Worm (Caenorhabditis elegans) whole organism, L3 larva: ENCODE results near the gene C42C1.19.
A peak's percentile ranks its signal among the peaks of the same experiment; 100 is the strongest.

Source experiments
- R02D3.7 ChIP-seq: fragments of 150-350 bp; optimal IDR thresholded peaks from 2 replicates; lab custom pipeline; 2014; ENCODE audit warnings: missing biosample characterization, missing genetic modification characterization
- ZK546.5 ChIP-seq: sonication (generic microtip); optimal IDR thresholded peaks from 2 replicates; lab custom pipeline; 2017; ENCODE audit warnings: missing biosample characterization, missing genetic modification characterization
- aly-2 ChIP-seq: fragments of 150-350 bp; optimal IDR thresholded peaks from 2 replicates; lab custom pipeline; 2014; ENCODE audit warnings: missing biosample characterization, missing genetic modification characterization
- ama-1 ChIP-seq: fragments of 150-350 bp; optimal IDR thresholded peaks from 2 replicates; lab custom pipeline; 2018
- ceh-16 ChIP-seq: sonication (generic microtip); optimal IDR thresholded peaks from 2 replicates; lab custom pipeline; 2017; ENCODE audit warnings: missing biosample characterization, missing genetic modification characterization
- ceh-28 ChIP-seq: fragments of 150-350 bp; optimal IDR thresholded peaks from 2 replicates; lab custom pipeline; 2014; ENCODE audit warnings: missing biosample characterization, missing genetic modification reagents, missing genetic modification characterization
- ceh-82 ChIP-seq: fragments of 150-350 bp; optimal IDR thresholded peaks from 2 replicates; lab custom pipeline; 2014; ENCODE audit warnings: missing biosample characterization, missing genetic modification characterization
- daf-12 ChIP-seq: fragments of 150-350 bp; optimal IDR thresholded peaks from 2 replicates; lab custom pipeline; 2014; ENCODE audit warnings: missing biosample characterization, missing genetic modification reagents, missing genetic modification characterization
- egl-27 ChIP-seq: sonication (generic microtip); optimal IDR thresholded peaks from 4 replicates; lab custom pipeline; 2017; ENCODE audit warnings: missing biosample characterization, missing genetic modification reagents, missing genetic modification characterization
- egl-5 ChIP-seq: fragments of 150-350 bp; optimal IDR thresholded peaks from 2 replicates; lab custom pipeline; 2017; ENCODE audit warnings: missing biosample characterization, missing genetic modification reagents, missing genetic modification characterization, inconsistent platforms
- elt-1 ChIP-seq: fragments of 150-350 bp; optimal IDR thresholded peaks from 2 replicates; lab custom pipeline; 2014; ENCODE audit warnings: missing biosample characterization, missing genetic modification characterization
- elt-2 ChIP-seq: sonication (generic microtip); optimal IDR thresholded peaks from 2 replicates; lab custom pipeline; 2016; ENCODE audit warnings: missing genetic modification reagents, mild to moderate bottlenecking, missing genetic modification characterization, missing compliant biosample characterization
- eor-1 ChIP-seq, 2 experiments: fragments of 150-350 bp; optimal IDR thresholded peaks; 2 replicates each; lab custom pipeline; 2014 to 2018; ENCODE audit warnings: missing biosample characterization in 2 of 2, missing genetic modification characterization in 2 of 2
- fkh-10 ChIP-seq: sonication (generic microtip); optimal IDR thresholded peaks from 2 replicates; lab custom pipeline; 2017; ENCODE audit warnings: missing biosample characterization, missing genetic modification reagents, missing genetic modification characterization
- fkh-2 ChIP-seq: fragments of 150-350 bp; optimal IDR thresholded peaks from 2 replicates; lab custom pipeline; 2014; ENCODE audit warnings: missing biosample characterization, missing genetic modification reagents, missing genetic modification characterization
- fos-1 ChIP-seq: fragments of 150-350 bp; optimal IDR thresholded peaks from 2 replicates; lab custom pipeline; 2014; ENCODE audit warnings: missing biosample characterization, missing genetic modification characterization
- hmg-11 ChIP-seq: sonication (generic microtip); optimal IDR thresholded peaks from 2 replicates; lab custom pipeline; 2016; ENCODE audit warnings: missing genetic modification characterization, missing compliant biosample characterization
- lin-15B ChIP-seq: fragments of 150-350 bp; optimal IDR thresholded peaks from 2 replicates; lab custom pipeline; 2014; ENCODE audit warnings: missing biosample characterization, missing genetic modification characterization
- lin-39 ChIP-seq: fragments of 150-350 bp; optimal IDR thresholded peaks from 2 replicates; lab custom pipeline; 2018; ENCODE audit warnings: missing biosample characterization, missing genetic modification reagents, missing genetic modification characterization
- lsy-12 ChIP-seq: sonication (generic microtip); optimal IDR thresholded peaks from 2 replicates; lab custom pipeline; 2016; ENCODE audit warnings: mild to moderate bottlenecking, missing genetic modification characterization, missing compliant biosample characterization
- mdl-1 ChIP-seq: fragments of 150-350 bp; optimal IDR thresholded peaks from 2 replicates; lab custom pipeline; 2014; ENCODE audit warnings: missing biosample characterization, missing genetic modification characterization
- mml-1 ChIP-seq: fragments of 150-350 bp; sonication (generic microtip); optimal IDR thresholded peaks from 3 replicates; lab custom pipeline; 2014; ENCODE audit warnings: missing biosample characterization, missing genetic modification characterization
- nfya-1 ChIP-seq: sonication (generic microtip); optimal IDR thresholded peaks from 2 replicates; lab custom pipeline; 2017; ENCODE audit warnings: missing genetic modification characterization, mild to moderate bottlenecking, missing compliant biosample characterization, antibody characterized with exemption, moderate library complexity; ENCODE audit not compliant: insufficient read depth
- nhr-12 ChIP-seq: fragments of 150-350 bp; optimal IDR thresholded peaks from 2 replicates; lab custom pipeline; 2014; ENCODE audit warnings: missing biosample characterization, missing genetic modification characterization
- nhr-23 ChIP-seq: fragments of 150-350 bp; optimal IDR thresholded peaks from 2 replicates; lab custom pipeline; 2014; ENCODE audit warnings: missing biosample characterization, missing genetic modification reagents, missing genetic modification characterization
- nhr-237 ChIP-seq: fragments of 150-350 bp; optimal IDR thresholded peaks from 2 replicates; lab custom pipeline; 2014; ENCODE audit warnings: missing biosample characterization, missing genetic modification characterization
- nhr-25 ChIP-seq: sonication (generic microtip); optimal IDR thresholded peaks from 2 replicates; lab custom pipeline; 2017; ENCODE audit warnings: missing biosample characterization, missing genetic modification characterization
- nhr-43 ChIP-seq: sonication (generic microtip); optimal IDR thresholded peaks from 2 replicates; lab custom pipeline; 2016; ENCODE audit warnings: mild to moderate bottlenecking, missing genetic modification characterization, missing compliant biosample characterization; ENCODE audit not compliant: poor library complexity, severe bottlenecking
- nhr-67 ChIP-seq: fragments of 150-350 bp; optimal IDR thresholded peaks from 2 replicates; lab custom pipeline; 2014; ENCODE audit warnings: missing biosample characterization, missing genetic modification characterization
- nhr-76 ChIP-seq: fragments of 150-350 bp; sonication (generic microtip); optimal IDR thresholded peaks from 5 replicates; lab custom pipeline; 2014; ENCODE audit warnings: missing biosample characterization, missing genetic modification characterization
- nhr-77 ChIP-seq: fragments of 150-350 bp; optimal IDR thresholded peaks from 2 replicates; lab custom pipeline; 2014; ENCODE audit warnings: missing biosample characterization, missing genetic modification characterization
- pha-4 ChIP-seq: fragments of 150-350 bp; optimal IDR thresholded peaks from 2 replicates; lab custom pipeline; 2014; ENCODE audit warnings: missing biosample characterization, missing genetic modification reagents, missing genetic modification characterization
- pqm-1 ChIP-seq: fragments of 150-350 bp; optimal IDR thresholded peaks from 2 replicates; lab custom pipeline; 2017; ENCODE audit warnings: missing biosample characterization, missing genetic modification characterization, inconsistent platforms
- sea-2 ChIP-seq: fragments of 150-350 bp; sonication (generic microtip); optimal IDR thresholded peaks from 4 replicates; lab custom pipeline; 2014; ENCODE audit warnings: missing biosample characterization, missing genetic modification reagents, missing genetic modification characterization
- skn-1 ChIP-seq: fragments of 150-350 bp; optimal IDR thresholded peaks from 2 replicates; lab custom pipeline; 2014; ENCODE audit warnings: missing biosample characterization, missing genetic modification characterization
- snpc-4 ChIP-seq: fragments of 150-350 bp; optimal IDR thresholded peaks from 2 replicates; lab custom pipeline; 2014; ENCODE audit warnings: missing biosample characterization, missing genetic modification characterization
- tbx-2 ChIP-seq: sonication (generic microtip); optimal IDR thresholded peaks from 2 replicates; lab custom pipeline; 2016; ENCODE audit warnings: mild to moderate bottlenecking, missing genetic modification characterization, missing compliant biosample characterization
- unc-39 ChIP-seq: sonication (generic microtip); optimal IDR thresholded peaks from 4 replicates; lab custom pipeline; 2017; ENCODE audit warnings: missing biosample characterization, missing genetic modification characterization
- unc-62 ChIP-seq: fragments of 150-350 bp; sonication (generic microtip); optimal IDR thresholded peaks from 4 replicates; lab custom pipeline; 2014; ENCODE audit warnings: missing biosample characterization, missing genetic modification reagents, missing genetic modification characterization
- zag-1 ChIP-seq: fragments of 150-350 bp; optimal IDR thresholded peaks from 2 replicates; lab custom pipeline; 2014; ENCODE audit warnings: missing biosample characterization, missing genetic modification characterization
- ztf-11 ChIP-seq: fragments of 150-350 bp; optimal IDR thresholded peaks from 2 replicates; lab custom pipeline; 2014; ENCODE audit warnings: missing biosample characterization, missing genetic modification characterization
- ztf-4 ChIP-seq: fragments of 150-350 bp; optimal IDR thresholded peaks from 2 replicates; lab custom pipeline; 2014; ENCODE audit warnings: missing biosample characterization, missing genetic modification characterization

Gene C42C1.19

DNA sequence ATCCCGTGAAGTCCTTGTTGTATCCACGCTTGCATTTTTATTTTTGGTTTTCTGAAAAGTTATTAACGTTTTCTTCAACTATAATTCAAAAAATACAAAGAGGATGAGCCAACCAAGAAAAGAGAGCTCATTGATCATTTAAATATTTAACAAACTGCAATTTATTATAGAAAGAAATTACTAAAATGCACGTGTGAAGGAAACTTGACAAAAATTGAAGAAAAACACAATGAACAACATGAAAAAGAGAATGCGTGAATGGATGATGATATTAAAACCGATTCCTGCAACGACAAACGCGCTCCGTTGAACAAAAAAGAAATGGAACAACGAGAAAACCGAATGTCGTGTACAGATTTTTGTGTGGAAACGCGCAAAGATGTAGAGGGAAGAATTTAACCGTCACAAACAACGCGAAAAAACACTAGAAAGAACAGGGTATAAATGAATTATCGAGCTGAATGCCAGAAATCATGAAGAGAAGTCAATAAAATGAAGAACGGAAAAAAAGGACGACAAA lies 48.4 kb downstream of the C42C1.19 start, which contains the start of gene ufd-1:
Gene ufd-1 (minus strand): TSS at position 51 of the 520 bp plus-strand sequence.
- TF ChIP-seq nhr-25 (tag; lab: Kevin White, UChicago) (peak; percentile 25), lin-15B (tag; lab: Kevin White, UChicago) (peak; percentile 7), ceh-28 (tag; lab: Kevin White, UChicago) (no peak), fos-1 (tag; lab: Kevin White, UChicago) (no peak), fkh-10 (GFP tag; lab: Kevin White, UChicago) (no peak), skn-1 (tag; lab: Kevin White, UChicago) (peak; percentile 58), nhr-23 (peak; percentile 51), ztf-4 (tag; lab: Kevin White, UChicago) (no peak), ztf-11 (tag; lab: Kevin White, UChicago) (no peak), nfya-1 (no peak)

DNA sequence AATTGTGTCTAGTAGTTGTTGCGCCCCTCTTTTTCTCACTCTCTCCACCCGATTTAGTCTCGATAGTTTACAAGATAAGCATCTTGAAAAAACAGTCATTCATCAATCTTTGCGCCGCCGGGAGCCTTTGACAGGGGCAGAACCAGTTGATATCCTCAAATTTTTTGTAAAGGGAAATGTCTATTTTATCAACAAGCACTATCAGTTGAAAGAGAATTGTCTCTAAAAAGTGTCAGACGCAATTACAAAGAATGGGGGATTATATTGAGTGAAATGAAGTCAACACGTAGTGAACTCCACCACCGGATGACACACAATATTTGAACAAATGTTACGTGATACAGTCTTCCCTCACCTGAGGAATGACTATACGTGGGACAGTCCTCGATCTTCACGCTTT lies 51.6 kb downstream of the C42C1.19 start:
- TF ChIP-seq sea-2 (no peak), fos-1 (tag; lab: Kevin White, UChicago) (no peak), unc-39 (no peak), lin-15B (tag; lab: Kevin White, UChicago) (no peak), nhr-12 (tag; lab: Kevin White, UChicago) (no peak), elt-2 (tag; lab: Kevin White, UChicago) (peak; percentile 27), aly-2 (no peak), elt-1 (peak; percentile 36), R02D3.7 (tag; lab: Kevin White, UChicago) (no peak), ZK546.5 (tag; lab: Kevin White, UChicago) (no peak), ama-1 (lab: Kevin White, UChicago) (no peak), zag-1 (tag; lab: Kevin White, UChicago) (no peak), egl-27 (tag; lab: Kevin White, UChicago) (no peak)

DNA sequence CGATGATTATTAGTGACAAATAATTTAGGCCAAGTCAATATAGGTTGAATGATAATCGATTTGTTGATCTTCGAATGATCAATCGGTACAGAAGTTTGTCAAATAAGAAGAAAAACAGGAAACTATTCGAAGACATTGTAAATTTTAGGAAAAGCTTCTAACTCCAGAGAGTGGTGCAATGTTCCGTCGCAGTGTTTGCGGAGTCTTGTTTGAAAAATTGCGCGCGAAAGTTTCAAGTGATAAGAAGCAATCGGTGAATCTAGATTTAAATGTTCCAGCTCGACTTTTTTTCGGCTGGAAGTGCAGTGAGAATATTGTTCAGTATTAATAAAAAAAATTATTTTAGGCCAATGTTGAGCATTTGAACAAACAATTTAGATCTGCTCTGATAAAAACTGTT lies 52.2 kb downstream of the C42C1.19 start:
- TF ChIP-seq pha-4 (tag; lab: Kevin White, UChicago): peak; percentile 36
- TF ChIP-seq lin-39 (tag; lab: Kevin White, UChicago): no peak
- TF ChIP-seq fos-1 (tag; lab: Kevin White, UChicago): no peak
- TF ChIP-seq nhr-12 (tag; lab: Kevin White, UChicago): no peak
- TF ChIP-seq nhr-25 (tag; lab: Kevin White, UChicago): no peak
- TF ChIP-seq skn-1 (tag; lab: Kevin White, UChicago): no peak
- TF ChIP-seq egl-27 (tag; lab: Kevin White, UChicago): no peak
- no peak for TF ChIP-seq R02D3.7 (tag; lab: Kevin White, UChicago)
- TF ChIP-seq nfya-1: peak; percentile 25

DNA sequence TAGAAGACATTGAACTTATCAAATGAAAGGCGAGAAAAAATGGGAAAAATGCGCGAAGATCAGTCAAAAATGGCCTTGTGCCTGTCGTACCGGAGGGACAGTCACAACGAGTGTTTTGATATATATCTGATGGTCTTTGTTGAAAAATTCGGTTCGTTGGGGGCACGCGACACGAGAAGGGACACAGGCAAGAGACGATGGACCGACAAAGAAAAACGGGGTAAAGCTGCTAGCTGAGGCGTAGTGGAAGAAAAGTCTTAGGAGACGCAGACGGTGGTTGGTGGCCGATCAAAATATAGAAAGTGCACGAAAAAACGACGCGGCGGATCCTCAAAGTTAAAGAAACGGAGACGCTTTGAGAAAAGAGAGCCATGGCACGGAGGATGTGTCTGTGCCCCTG lies 52.7 kb downstream of the C42C1.19 start:
- TF ChIP-seq lin-15B (tag; lab: Kevin White, UChicago) (peak; percentile 25), fkh-2 (tag; lab: Kevin White, UChicago) (no peak), ceh-82 (no peak), sea-2 (no peak), unc-39 (no peak), eor-1 (tag; optimal IDR thresholded peaks at IDR 0.05; lab: Kevin White, UChicago) (no peak), nhr-12 (tag; lab: Kevin White, UChicago) (no peak), nhr-67 (tag; lab: Kevin White, UChicago) (no peak), aly-2 (no peak), egl-5 (tag; lab: Kevin White, UChicago) (no peak), lsy-12 (tag; lab: Kevin White, UChicago) (no peak), nhr-76 (tag; lab: Kevin White, UChicago) (no peak), pha-4 (tag; lab: Kevin White, UChicago) (peak; percentile 27), pqm-1 (tag; lab: Kevin White, UChicago) (no peak), R02D3.7 (tag; lab: Kevin White, UChicago) (no peak), nhr-43 (tag; lab: Kevin White, UChicago) (no peak), elt-1 (no peak), ztf-11 (tag; lab: Kevin White, UChicago) (no peak), fos-1 (tag; lab: Kevin White, UChicago) (no peak), ztf-4 (tag; lab: Kevin White, UChicago) (no peak), nhr-25 (tag; lab: Kevin White, UChicago) (peak; percentile 44), fkh-10 (GFP tag; lab: Kevin White, UChicago) (no peak), mml-1 (tag; lab: Kevin White, UChicago) (no peak), elt-2 (tag; lab: Kevin White, UChicago) (no peak), nhr-237 (tag; lab: Kevin White, UChicago) (no peak), snpc-4 (tag; lab: Kevin White, UChicago) (peak; percentile 16), unc-62 (GFP tag; lab: Kevin White, UChicago) (no peak), tbx-2 (tag; lab: Kevin White, UChicago) (no peak), ZK546.5 (tag; lab: Kevin White, UChicago) (no peak), nhr-23 (no peak), zag-1 (tag; lab: Kevin White, UChicago) (no peak), nhr-77 (no peak), hmg-11 (tag; lab: Kevin White, UChicago) (peak; percentile 40), ceh-28 (tag; lab: Kevin White, UChicago) (no peak), lin-39 (tag; lab: Kevin White, UChicago) (peak; percentile 9), ceh-16 (no peak), nfya-1 (peak; percentile 37), mdl-1 (tag; lab: Kevin White, UChicago) (no peak), daf-12 (tag; lab: Kevin White, UChicago) (no peak), ama-1 (lab: Kevin White, UChicago) (no peak), skn-1 (tag; lab: Kevin White, UChicago) (no peak)
